Fruit fly (Drosophila melanogaster): ENCODE measurements around the gene PVRAP.

The PVRAP gene

dm6 chr3L:6000938-6001337 lies 3.9 kb downstream of the PVRAP start:
- TF ChIP-seq dsf (GFP tag; optimal IDR thresholded peaks at IDR 0.05; ENCODE audit: borderline replicate concordance) (no peak), brk (GFP tag; optimal IDR thresholded peaks at IDR 0.05) (no peak), fru (GFP tag; optimal IDR thresholded peaks at IDR 0.05) (no peak)

DNA sequence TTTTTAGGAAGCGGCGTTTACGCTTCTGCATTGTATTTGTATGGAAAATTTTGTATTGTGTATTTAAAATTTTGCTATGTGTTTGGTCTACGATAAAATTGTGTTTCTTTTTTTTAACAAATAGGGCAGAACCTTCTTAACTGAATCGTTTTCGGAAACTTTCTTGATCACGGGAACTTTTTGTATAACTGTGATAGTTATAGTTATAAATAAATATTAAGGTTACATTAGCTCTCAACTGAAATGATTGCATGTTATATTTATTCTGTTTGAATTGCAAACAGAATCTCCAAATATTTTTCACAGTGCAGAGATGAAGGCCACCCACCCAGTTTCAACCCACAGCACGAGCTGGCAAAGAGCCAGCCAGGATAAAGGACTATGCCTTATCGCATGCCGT lies 13.9 kb downstream of the PVRAP start, which contains the start of gene alphaKap4:
Gene alphaKap4, minus strand, starts transcription at position 101 of the 400 bp plus-strand sequence.
- TF ChIP-seq lola (GFP tag; optimal IDR thresholded peaks at IDR 0.05), result no peak
- no peak for TF ChIP-seq Rel (GFP tag; optimal IDR thresholded peaks at IDR 0.05)
- TF ChIP-seq Rel (tag; optimal IDR thresholded peaks at IDR 0.05), result no peak
- TF ChIP-seq Vsx2 (GFP tag; optimal IDR thresholded peaks at IDR 0.05; ENCODE audit: partially characterized antibody), result no peak
- TF ChIP-seq OdsH (GFP tag; optimal IDR thresholded peaks at IDR 0.05), result no peak
- TF ChIP-seq foxo (GFP tag; optimal IDR thresholded peaks at IDR 0.05), result no peak
- TF ChIP-seq dl (GFP tag; optimal IDR thresholded peaks at IDR 0.05; ENCODE audit: insufficient read depth in 1 of 2, partially characterized antibody in 2 of 2), result no peak
- TF ChIP-seq Hr83 (GFP tag; optimal IDR thresholded peaks at IDR 0.05; ENCODE audit: poor library complexity, severe bottlenecking), result no peak
- TF ChIP-seq CG32264 (GFP tag; optimal IDR thresholded peaks at IDR 0.05), result no peak

- TF ChIP-seq sage (GFP tag; optimal IDR thresholded peaks at IDR 0.05) (no peak), CG32264 (GFP tag; optimal IDR thresholded peaks at IDR 0.05) (no peak), dmrt93B (GFP tag; optimal IDR thresholded peaks at IDR 0.05) (no peak), br (GFP tag; optimal IDR thresholded peaks at IDR 0.05) (no peak), woc (GFP tag; optimal IDR thresholded peaks at IDR 0.05) (no peak), dsf (GFP tag; optimal IDR thresholded peaks at IDR 0.05; ENCODE audit: borderline replicate concordance) (no peak), foxo (GFP tag; optimal IDR thresholded peaks at IDR 0.05) (no peak)
Measured at dm6 chr3L:6012950-6013349, 15.9 kb downstream of the PVRAP start.

DNA sequence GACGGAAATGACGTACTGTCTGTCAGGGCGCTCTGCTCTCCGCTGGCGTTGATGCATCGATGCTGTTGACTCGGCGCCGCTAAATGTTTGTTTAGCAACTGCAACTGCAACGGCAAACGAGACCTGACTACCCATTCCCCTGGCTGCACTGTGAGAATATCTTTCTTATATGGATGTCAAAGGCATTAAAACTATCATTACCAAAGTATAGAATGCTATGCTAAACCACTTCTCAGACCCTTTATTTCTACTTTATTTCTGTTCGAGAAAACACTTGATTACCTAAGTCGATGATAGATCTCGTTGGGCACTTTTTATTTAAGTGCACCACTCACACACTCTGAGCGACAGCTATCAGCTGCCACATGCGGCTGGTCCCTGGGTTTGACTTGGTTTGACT lies 25.1 kb downstream of the PVRAP start:
- TF ChIP-seq sv (GFP tag; optimal IDR thresholded peaks at IDR 0.05) (no peak), HLH106 (tag; optimal IDR thresholded peaks at IDR 0.05) (peak; percentile 8), foxo (GFP tag; optimal IDR thresholded peaks at IDR 0.05) (peak in 1 of 2 experiments; percentile 14), fru (GFP tag; optimal IDR thresholded peaks at IDR 0.05) (peak; percentile 2), Dif (GFP tag; optimal IDR thresholded peaks at IDR 0.05; ENCODE audit: partially characterized antibody) (no peak)

dm6 chr3L:6033008-6033407 lies 36.0 kb downstream of the PVRAP start:
- TF ChIP-seq Hnf4 (GFP tag; optimal IDR thresholded peaks at IDR 0.05), result no peak
- no peak for TF ChIP-seq Rel (GFP tag; optimal IDR thresholded peaks at IDR 0.05)
- TF ChIP-seq Rel (tag; optimal IDR thresholded peaks at IDR 0.05), result peak; percentile 86
- TF ChIP-seq rgr (GFP tag; optimal IDR thresholded peaks at IDR 0.05), result no peak
- no peak for TF ChIP-seq sv (GFP tag; optimal IDR thresholded peaks at IDR 0.05)
- no peak for TF ChIP-seq Jra (GFP tag; optimal IDR thresholded peaks at IDR 0.05)
- no peak for TF ChIP-seq Mio (GFP tag; optimal IDR thresholded peaks at IDR 0.05)

- TF ChIP-seq h (GFP tag; optimal IDR thresholded peaks at IDR 0.05), result no peak
- no peak for TF ChIP-seq Hr78 (GFP tag; optimal IDR thresholded peaks at IDR 0.05)
- no peak for TF ChIP-seq dl (GFP tag; optimal IDR thresholded peaks at IDR 0.05; ENCODE audit: insufficient read depth in 1 of 2, partially characterized antibody in 2 of 2)
- TF ChIP-seq brk (GFP tag; optimal IDR thresholded peaks at IDR 0.05), result no peak
- no peak for TF ChIP-seq dsf (GFP tag; optimal IDR thresholded peaks at IDR 0.05; ENCODE audit: borderline replicate concordance)
- no peak for TF ChIP-seq CG32264 (GFP tag; optimal IDR thresholded peaks at IDR 0.05)
Measured at dm6 chr3L:6034511-6034910, 37.5 kb downstream of the PVRAP start, which contains the start of gene CG10477. TSS of gene CG10477 (minus strand) at chr3L:6034611.

DNA sequence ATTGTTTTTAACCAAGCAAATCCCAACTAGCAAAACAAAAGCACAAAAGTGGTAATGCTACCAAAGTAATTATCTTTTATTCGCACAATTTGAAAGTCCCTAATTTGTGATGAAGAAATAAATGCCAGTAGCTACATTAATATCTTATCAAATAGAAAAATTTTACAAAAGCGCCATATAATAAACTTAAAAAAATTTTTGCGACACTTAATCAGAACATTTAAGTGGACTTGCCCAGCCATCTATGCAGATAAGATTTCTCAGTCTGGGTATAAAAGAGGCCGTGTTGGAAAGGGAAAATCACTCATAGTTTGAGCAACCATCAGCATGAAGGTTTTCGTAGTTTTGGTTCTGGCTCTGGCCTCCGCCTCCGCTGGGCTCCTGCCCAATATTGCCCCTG lies 37.9 kb downstream of the PVRAP start, which contains the start of gene yip7:
Gene yip7, plus strand, starts transcription at position 301 of the 400 bp plus-strand sequence.
- TF ChIP-seq Mio (GFP tag; optimal IDR thresholded peaks at IDR 0.05) (no peak), Myc (optimal IDR thresholded peaks at IDR 0.05) (no peak), jim (GFP tag; optimal IDR thresholded peaks at IDR 0.05) (no peak), Dfd (GFP tag; optimal IDR thresholded peaks at IDR 0.05) (no peak), dl (GFP tag; optimal IDR thresholded peaks at IDR 0.05; ENCODE audit: insufficient read depth in 1 of 2, partially characterized antibody in 2 of 2) (no peak), foxo (GFP tag; optimal IDR thresholded peaks at IDR 0.05) (no peak)
